Worm (Caenorhabditis elegans): ENCODE results near the gene Y57G11C.1131.

Y57G11C.1131 gene

DNA sequence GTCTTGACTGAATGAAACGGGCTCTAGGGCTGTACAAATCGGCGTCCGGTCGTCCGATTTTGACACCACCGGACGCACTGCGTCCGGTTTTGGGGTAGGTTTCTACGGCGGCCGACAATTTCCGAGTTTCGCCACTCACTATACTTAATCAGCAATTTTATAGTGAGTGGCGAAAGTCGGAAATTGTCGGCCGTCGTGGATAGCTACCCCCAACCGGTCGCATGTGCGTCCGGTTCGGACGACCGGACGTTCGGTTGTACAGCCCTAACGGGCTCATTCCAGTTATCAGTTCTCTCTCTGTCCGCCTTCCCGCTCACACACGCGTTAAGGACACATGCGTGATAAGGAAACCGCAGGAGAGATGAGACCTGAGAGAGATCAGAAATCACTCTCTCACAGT, at the start of gene Y57G11C.1131:
Gene Y57G11C.1131, plus strand, starts transcription at position 333 of the 400 bp plus-strand sequence.
- TF ChIP-seq unc-39 (tag; optimal IDR thresholded peaks at IDR 0.05) (no peak), nhr-77 (tag; optimal IDR thresholded peaks at IDR 0.05) (no peak), daf-12 (tag; optimal IDR thresholded peaks at IDR 0.05) (no peak), hmg-11 (tag; optimal IDR thresholded peaks at IDR 0.05) (no peak), fkh-10 (GFP tag; optimal IDR thresholded peaks at IDR 0.05) (no peak), egl-5 (tag; optimal IDR thresholded peaks at IDR 0.05) (no peak), mml-1 (tag; optimal IDR thresholded peaks at IDR 0.05) (no peak), pha-4 (tag; optimal IDR thresholded peaks at IDR 0.05) (no peak), nhr-67 (tag; optimal IDR thresholded peaks at IDR 0.05) (no peak), nhr-43 (tag; optimal IDR thresholded peaks at IDR 0.05; ENCODE audit: poor library complexity, severe bottlenecking) (no peak), mdl-1 (tag; optimal IDR thresholded peaks at IDR 0.05) (no peak), egl-27 (tag; optimal IDR thresholded peaks at IDR 0.05) (no peak), ztf-11 (tag; optimal IDR thresholded peaks at IDR 0.05) (no peak)

DNA sequence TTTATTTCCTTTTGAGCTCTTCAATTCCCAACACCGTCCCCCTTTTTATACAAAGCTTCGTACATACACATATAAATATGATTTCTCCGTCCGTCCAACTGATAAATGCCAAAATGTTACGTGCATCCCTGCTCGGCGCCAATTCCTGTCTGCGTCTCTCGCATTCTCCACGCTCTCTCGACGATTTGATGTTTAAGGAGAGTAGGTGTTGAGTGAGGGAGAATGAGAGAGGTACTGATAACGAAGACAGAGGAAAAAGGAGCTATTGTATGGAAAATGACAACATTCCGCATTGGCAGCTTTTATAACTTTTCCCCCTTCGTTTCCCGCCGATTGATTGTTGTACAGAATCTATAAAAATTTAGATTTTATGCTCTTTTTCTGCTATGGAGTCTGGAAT, 49.0 kb upstream of the Y57G11C.1131 start:
- no peak for TF ChIP-seq lin-15B (tag; optimal IDR thresholded peaks at IDR 0.05)
- no peak for TF ChIP-seq mml-1 (tag; optimal IDR thresholded peaks at IDR 0.05)
- TF ChIP-seq ama-1 (optimal IDR thresholded peaks at IDR 0.05), result no peak
- TF ChIP-seq pha-4 (tag; optimal IDR thresholded peaks at IDR 0.05), result peak; percentile 29
- TF ChIP-seq snpc-4 (tag; optimal IDR thresholded peaks at IDR 0.05), result peak; percentile 12
- TF ChIP-seq unc-39 (tag; optimal IDR thresholded peaks at IDR 0.05), result no peak
- TF ChIP-seq tbx-2 (tag; optimal IDR thresholded peaks at IDR 0.05), result no peak
- no peak for TF ChIP-seq lin-39 (tag; optimal IDR thresholded peaks at IDR 0.05)
- TF ChIP-seq elt-2 (tag; optimal IDR thresholded peaks at IDR 0.05), result peak; percentile 95
- no peak for TF ChIP-seq egl-27 (tag; optimal IDR thresholded peaks at IDR 0.05)
- no peak for TF ChIP-seq fkh-2 (tag; optimal IDR thresholded peaks at IDR 0.05)
- no peak for TF ChIP-seq nhr-76 (tag; optimal IDR thresholded peaks at IDR 0.05)
- no peak for TF ChIP-seq nhr-77 (tag; optimal IDR thresholded peaks at IDR 0.05)
- TF ChIP-seq nhr-67 (tag; optimal IDR thresholded peaks at IDR 0.05), result no peak
- TF ChIP-seq R02D3.7 (tag; optimal IDR thresholded peaks at IDR 0.05), result no peak
- no peak for TF ChIP-seq ceh-28 (tag; optimal IDR thresholded peaks at IDR 0.05)
- TF ChIP-seq ceh-82 (tag; optimal IDR thresholded peaks at IDR 0.05), result no peak
- TF ChIP-seq ceh-16 (tag; optimal IDR thresholded peaks at IDR 0.05), result no peak
- no peak for TF ChIP-seq nhr-11 (tag; optimal IDR thresholded peaks at IDR 0.05)
- TF ChIP-seq fkh-10 (GFP tag; optimal IDR thresholded peaks at IDR 0.05), result no peak
- TF ChIP-seq ZK546.5 (tag; optimal IDR thresholded peaks at IDR 0.05), result no peak
- TF ChIP-seq sea-2 (GFP tag; optimal IDR thresholded peaks at IDR 0.05), result no peak
- TF ChIP-seq pqm-1 (tag; optimal IDR thresholded peaks at IDR 0.05), result peak; percentile 96
- no peak for TF ChIP-seq nhr-237 (tag; optimal IDR thresholded peaks at IDR 0.05)
- TF ChIP-seq nfya-1 (tag; optimal IDR thresholded peaks at IDR 0.05; ENCODE audit: insufficient read depth), result peak; percentile 11
- TF ChIP-seq lsy-12 (tag; optimal IDR thresholded peaks at IDR 0.05), result no peak
- TF ChIP-seq eor-1 (tag; optimal IDR thresholded peaks at IDR 0.05), result no peak
- TF ChIP-seq egl-5 (tag; optimal IDR thresholded peaks at IDR 0.05), result no peak
- TF ChIP-seq unc-62 (GFP tag; optimal IDR thresholded peaks at IDR 0.05), result no peak

DNA sequence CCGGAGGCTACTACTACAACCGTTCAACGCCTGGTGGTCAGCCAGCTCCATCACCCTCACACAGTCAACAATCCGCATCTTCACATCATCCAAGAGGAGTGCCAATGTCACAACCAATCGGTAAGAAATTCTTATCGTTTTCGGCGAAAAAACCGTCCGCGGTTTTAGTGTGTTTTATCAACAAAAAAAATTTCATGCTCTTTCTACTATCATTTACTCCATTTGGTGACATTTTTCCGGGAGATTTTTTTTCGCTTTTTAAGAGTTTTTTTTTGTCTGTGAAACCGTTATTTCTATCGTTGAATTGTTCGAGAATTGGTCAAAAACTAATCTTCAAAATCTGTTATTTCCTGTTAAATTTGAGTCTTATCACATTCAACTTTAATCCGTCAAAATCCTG, 47.2 kb upstream of the Y57G11C.1131 start:
- TF ChIP-seq elt-2 (tag; optimal IDR thresholded peaks at IDR 0.05) (peak; percentile 60), nhr-23 (tag; optimal IDR thresholded peaks at IDR 0.05) (no peak), mdl-1 (tag; optimal IDR thresholded peaks at IDR 0.05) (no peak), lsy-12 (tag; optimal IDR thresholded peaks at IDR 0.05) (no peak), R02D3.7 (tag; optimal IDR thresholded peaks at IDR 0.05) (no peak), lin-15B (tag; optimal IDR thresholded peaks at IDR 0.05) (no peak), ceh-28 (tag; optimal IDR thresholded peaks at IDR 0.05) (no peak), sea-2 (GFP tag; optimal IDR thresholded peaks at IDR 0.05) (no peak), tbx-2 (tag; optimal IDR thresholded peaks at IDR 0.05) (no peak), pqm-1 (tag; optimal IDR thresholded peaks at IDR 0.05) (peak; percentile 5)

DNA sequence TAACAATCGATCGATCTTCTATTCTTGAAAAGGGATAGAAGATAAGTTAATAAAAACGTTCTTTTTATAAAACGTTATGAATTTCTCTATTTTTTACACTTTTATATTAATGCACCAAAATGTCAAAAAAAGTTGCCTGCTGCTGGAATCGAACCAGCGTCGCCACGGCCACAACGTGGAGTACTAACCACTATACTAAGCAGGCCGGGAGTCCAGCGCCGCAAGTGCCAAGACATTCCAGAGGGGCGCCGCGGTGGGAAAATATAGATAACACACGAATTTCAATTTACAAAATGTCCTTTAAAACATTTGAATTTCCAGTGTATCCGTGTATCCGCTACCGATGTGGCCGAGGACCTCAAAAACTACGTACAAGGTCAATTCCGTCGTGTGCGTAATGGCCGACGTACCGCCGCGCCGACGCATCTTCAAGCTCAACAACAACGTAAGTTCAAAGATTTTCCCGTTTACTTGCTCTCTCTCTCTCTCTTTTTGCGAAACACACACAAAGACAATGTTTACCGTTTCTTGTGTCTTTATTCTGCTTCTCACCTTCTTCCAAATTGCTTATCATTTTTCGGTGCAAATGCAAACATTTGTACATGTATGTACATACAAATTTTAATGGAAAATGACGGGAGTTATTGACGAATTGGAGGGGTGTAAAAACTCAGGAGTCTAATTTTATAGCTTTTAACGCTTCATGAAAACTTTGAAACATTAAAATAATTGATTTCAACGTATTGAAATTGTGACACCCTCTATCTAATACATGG, 43.7 kb upstream of the Y57G11C.1131 start:
- no peak for TF ChIP-seq R02D3.7 (tag; optimal IDR thresholded peaks at IDR 0.05)
- peak; percentile 57 for TF ChIP-seq snpc-4 (tag; optimal IDR thresholded peaks at IDR 0.05)
- TF ChIP-seq pqm-1 (tag; optimal IDR thresholded peaks at IDR 0.05), result peak; percentile 42
- TF ChIP-seq elt-2 (tag; optimal IDR thresholded peaks at IDR 0.05), result peak; percentile 40
- TF ChIP-seq mdl-1 (tag; optimal IDR thresholded peaks at IDR 0.05), result no peak
- TF ChIP-seq hmg-11 (tag; optimal IDR thresholded peaks at IDR 0.05), result peak; percentile 49
- TF ChIP-seq nhr-12 (tag; optimal IDR thresholded peaks at IDR 0.05), result no peak
- TF ChIP-seq aly-2 (tag; optimal IDR thresholded peaks at IDR 0.05), result no peak
- TF ChIP-seq fkh-10 (GFP tag; optimal IDR thresholded peaks at IDR 0.05), result no peak
- TF ChIP-seq pha-4 (tag; optimal IDR thresholded peaks at IDR 0.05), result peak; percentile 88
- peak; percentile 32 for TF ChIP-seq lin-39 (tag; optimal IDR thresholded peaks at IDR 0.05)
- no peak for TF ChIP-seq egl-5 (tag; optimal IDR thresholded peaks at IDR 0.05)
- TF ChIP-seq ceh-16 (tag; optimal IDR thresholded peaks at IDR 0.05), result no peak
